Fruit fly (Drosophila melanogaster) whole organism, embryonic: ENCODE results near the gene Acp26Ab.
A peak's percentile ranks its signal among the peaks of the same experiment; 100 is the strongest.

Experiments
- Atf6 ChIP-seq: fragments of 200-800 bp; sonication (Bioruptor generic); IDR thresholded peaks from 2 replicates; pipeline ENCODE4 v1.3.6; 2022; ENCODE audit warnings: missing biosample characterization, missing genetic modification characterization
- BEAF-32 ChIP-seq: fragments of 200-800 bp; sonication (Bioruptor generic); optimal IDR thresholded peaks from 3 replicates; lab custom pipeline; 2017; ENCODE audit warnings: missing biosample characterization, missing genetic modification characterization, mild to moderate bottlenecking, moderate library complexity, missing genetic modification reagents
- CG10267 ChIP-seq: fragments of 200-800 bp; sonication (Bioruptor generic); optimal IDR thresholded peaks from 2 replicates; lab custom pipeline; 2018; ENCODE audit warnings: missing biosample characterization, mild to moderate bottlenecking, missing genetic modification characterization, moderate library complexity
- CG10543 ChIP-seq: fragments of 200-800 bp; sonication (Bioruptor generic); optimal IDR thresholded peaks from 3 replicates; lab custom pipeline; 2017; ENCODE audit warnings: missing biosample characterization, mild to moderate bottlenecking, missing genetic modification characterization, moderate library complexity
- CG11456 ChIP-seq: fragments of 200-800 bp; sonication (Bioruptor generic); IDR thresholded peaks from 3 replicates; pipeline ENCODE4 v1.3.6; 2022; ENCODE audit warnings: missing biosample characterization, missing genetic modification characterization
- CG15514 ChIP-seq: fragments of 200-800 bp; sonication (Bioruptor generic); optimal IDR thresholded peaks from 3 replicates; lab custom pipeline; 2017; ENCODE audit warnings: missing biosample characterization, missing genetic modification characterization, mild to moderate bottlenecking, moderate library complexity, missing genetic modification reagents
- CG15601 ChIP-seq: fragments of 200-800 bp; sonication (Bioruptor generic); optimal IDR thresholded peaks from 3 replicates; lab custom pipeline; 2019; ENCODE audit warnings: missing biosample characterization, mild to moderate bottlenecking, missing genetic modification characterization, moderate library complexity
- CG1603 ChIP-seq: fragments of 200-800 bp; sonication (Bioruptor generic); optimal IDR thresholded peaks from 2 replicates; lab custom pipeline; 2019; ENCODE audit warnings: missing biosample characterization, mild to moderate bottlenecking, missing genetic modification characterization, moderate library complexity
- CG17361 ChIP-seq: fragments of 200-800 bp; sonication (Bioruptor generic); IDR thresholded peaks from 3 replicates; pipeline ENCODE4 v1.3.6; 2022; ENCODE audit warnings: missing biosample characterization, missing genetic modification characterization
- CG2875 ChIP-seq: fragments of 200-800 bp; sonication (Bioruptor generic); optimal IDR thresholded peaks from 2 replicates; lab custom pipeline; 2017; ENCODE audit warnings: missing biosample characterization, mild to moderate bottlenecking, missing genetic modification characterization, missing genetic modification reagents
- CG3163 ChIP-seq: fragments of 200-800 bp; sonication (Bioruptor generic); optimal IDR thresholded peaks from 3 replicates; lab custom pipeline; 2016; ENCODE audit warnings: missing biosample characterization, missing genetic modification characterization
- CG33213 ChIP-seq: fragments of 200-800 bp; sonication (Bioruptor generic); optimal IDR thresholded peaks from 3 replicates; lab custom pipeline; 2016; ENCODE audit warnings: missing biosample characterization, missing genetic modification characterization
- CG6254 ChIP-seq: fragments of 200-800 bp; sonication (Bioruptor generic); optimal IDR thresholded peaks from 3 replicates; lab custom pipeline; 2017; ENCODE audit warnings: mild to moderate bottlenecking, missing biosample characterization, missing genetic modification reagents, missing genetic modification characterization
- CG6683 ChIP-seq: fragments of 200-800 bp; sonication (Bioruptor generic); optimal IDR thresholded peaks from 2 replicates; lab custom pipeline; 2017; ENCODE audit warnings: missing biosample characterization, mild to moderate bottlenecking, missing genetic modification characterization, missing genetic modification reagents
- CG8478 ChIP-seq: fragments of >200 bp; optimal IDR thresholded peaks from 2 replicates; lab custom pipeline; 2018
- CG9437 ChIP-seq: fragments of 200-800 bp; sonication (Bioruptor generic); optimal IDR thresholded peaks from 2 replicates; lab custom pipeline; 2018; ENCODE audit warnings: missing biosample characterization, mild to moderate bottlenecking, missing genetic modification characterization
- CG9727 ChIP-seq: fragments of 200-800 bp; sonication (Bioruptor generic); optimal IDR thresholded peaks from 3 replicates; lab custom pipeline; 2017; ENCODE audit warnings: missing biosample characterization, mild to moderate bottlenecking, missing genetic modification characterization
- CG9817 ChIP-seq: fragments of 200-800 bp; sonication (Bioruptor generic); optimal IDR thresholded peaks from 2 replicates; lab custom pipeline; 2018; ENCODE audit warnings: missing biosample characterization, mild to moderate bottlenecking, missing genetic modification characterization, moderate library complexity
- D19A ChIP-seq: fragments of 200-800 bp; optimal IDR thresholded peaks from 3 replicates; lab custom pipeline; 2019; ENCODE audit warnings: missing biosample characterization, mild to moderate bottlenecking, missing genetic modification characterization, moderate library complexity
- ERR ChIP-seq: fragments of 200-800 bp; sonication (Bioruptor generic); optimal IDR thresholded peaks from 2 replicates; lab custom pipeline; 2016; ENCODE audit warnings: missing biosample characterization, missing genetic modification characterization
- Elba2 ChIP-seq: fragments of 200-800 bp; sonication (Bioruptor generic); optimal IDR thresholded peaks from 3 replicates; lab custom pipeline; 2016; ENCODE audit warnings: missing biosample characterization, missing genetic modification characterization
- Fer1 ChIP-seq: fragments of 200-800 bp; sonication (Bioruptor generic); optimal IDR thresholded peaks from 2 replicates; lab custom pipeline; 2017; ENCODE audit warnings: missing biosample characterization, mild to moderate bottlenecking, missing genetic modification characterization
- Fer3 ChIP-seq: fragments of 200-800 bp; sonication (Bioruptor generic); optimal IDR thresholded peaks from 2 replicates; lab custom pipeline; 2018; ENCODE audit warnings: missing biosample characterization, mild to moderate bottlenecking, missing genetic modification characterization, moderate library complexity
- HHEX ChIP-seq: fragments of 200-800 bp; sonication (Bioruptor generic); optimal IDR thresholded peaks from 3 replicates; lab custom pipeline; 2017; ENCODE audit warnings: missing biosample characterization, mild to moderate bottlenecking, missing genetic modification characterization, missing genetic modification reagents
- Hr3 ChIP-seq: fragments of 200-800 bp; sonication (Bioruptor generic); optimal IDR thresholded peaks from 3 replicates; lab custom pipeline; 2016; ENCODE audit warnings: missing biosample characterization, missing genetic modification characterization
- Kr ChIP-seq: fragments of 200-800 bp; sonication (Bioruptor generic); optimal IDR thresholded peaks from 2 replicates; lab custom pipeline; 2017; ENCODE audit warnings: missing biosample characterization, mild to moderate bottlenecking, missing genetic modification characterization
- Ptx1 ChIP-seq: fragments of 200-800 bp; sonication (Bioruptor generic); IDR thresholded peaks from 2 replicates; pipeline ENCODE4 v1.3.6; 2022; ENCODE audit warnings: missing biosample characterization, missing genetic modification characterization
- Rx ChIP-seq: fragments of 200-800 bp; sonication (Bioruptor generic); IDR thresholded peaks from 2 replicates; pipeline ENCODE4 v1.3.6; 2022; ENCODE audit warnings: missing biosample characterization, missing genetic modification characterization
- Vsx1 ChIP-seq: fragments of 200-800 bp; sonication (Bioruptor generic); optimal IDR thresholded peaks from 2 replicates; lab custom pipeline; 2017; ENCODE audit warnings: missing biosample characterization, mild to moderate bottlenecking, missing genetic modification characterization, missing genetic modification reagents
- ab ChIP-seq: fragments of 200-800 bp; sonication (Bioruptor generic); optimal IDR thresholded peaks from 2 replicates; lab custom pipeline; 2016; ENCODE audit warnings: missing biosample characterization, missing genetic modification characterization
- bcd ChIP-seq: fragments of 200-800 bp; sonication (Bioruptor generic); optimal IDR thresholded peaks from 2 replicates; lab custom pipeline; 2017; ENCODE audit warnings: missing biosample characterization, mild to moderate bottlenecking, missing genetic modification characterization
- cg ChIP-seq: fragments of 200-800 bp; sonication (Bioruptor generic); optimal IDR thresholded peaks from 3 replicates; lab custom pipeline; 2019; ENCODE audit warnings: missing biosample characterization, mild to moderate bottlenecking, missing genetic modification characterization, moderate library complexity
- da ChIP-seq: fragments of 200-800 bp; sonication (Bioruptor generic); optimal IDR thresholded peaks from 2 replicates; lab custom pipeline; 2016; ENCODE audit warnings: missing biosample characterization, missing genetic modification characterization
- danr ChIP-seq: fragments of 200-800 bp; sonication (Bioruptor generic); IDR thresholded peaks from 2 replicates; pipeline ENCODE4 v1.3.6; 2022; ENCODE audit warnings: missing biosample characterization, missing genetic modification characterization
- fd64A ChIP-seq: fragments of 200-800 bp; sonication (Bioruptor generic); optimal IDR thresholded peaks from 3 replicates; lab custom pipeline; 2018; ENCODE audit warnings: missing biosample characterization, mild to moderate bottlenecking, missing genetic modification characterization
- fd96Cb ChIP-seq: fragments of 200-800 bp; sonication (Bioruptor generic); optimal IDR thresholded peaks from 2 replicates; lab custom pipeline; 2018; ENCODE audit warnings: missing biosample characterization, mild to moderate bottlenecking, missing genetic modification characterization, moderate library complexity
- gfzf ChIP-seq: fragments of 200-800 bp; sonication (Bioruptor generic); optimal IDR thresholded peaks from 2 replicates; lab custom pipeline; 2016; ENCODE audit warnings: missing biosample characterization, mild to moderate bottlenecking, missing genetic modification characterization, moderate library complexity
- jigr1 ChIP-seq: fragments of 200-800 bp; sonication (Bioruptor generic); IDR thresholded peaks from 3 replicates; pipeline ENCODE4 v1.3.6; 2022; ENCODE audit warnings: missing biosample characterization, missing genetic modification characterization
- ken ChIP-seq: fragments of 200-800 bp; sonication (Bioruptor generic); IDR thresholded peaks from 3 replicates; pipeline ENCODE4 v1.3.6; 2022; ENCODE audit warnings: missing biosample characterization, missing genetic modification characterization
- klu ChIP-seq: fragments of 200-800 bp; sonication (Bioruptor generic); IDR thresholded peaks from 2 replicates; pipeline ENCODE4 v1.3.6; 2022; ENCODE audit warnings: missing biosample characterization, missing genetic modification characterization
- nom ChIP-seq: fragments of 200-800 bp; sonication (Bioruptor generic); optimal IDR thresholded peaks from 2 replicates; lab custom pipeline; 2017; ENCODE audit warnings: missing biosample characterization, missing genetic modification characterization, mild to moderate bottlenecking, moderate library complexity, missing genetic modification reagents
- pho ChIP-seq: fragments of 200-800 bp; sonication (Bioruptor generic); optimal IDR thresholded peaks from 2 replicates; lab custom pipeline; 2016; ENCODE audit warnings: missing biosample characterization, missing genetic modification characterization
- ranshi ChIP-seq: fragments of 200-800 bp; sonication (Bioruptor generic); IDR thresholded peaks from 2 replicates; pipeline ENCODE4 v1.3.6; 2022; ENCODE audit warnings: missing biosample characterization, missing genetic modification characterization
- schlank ChIP-seq: fragments of 200-800 bp; sonication (Bioruptor generic); optimal IDR thresholded peaks from 2 replicates; lab custom pipeline; 2018; ENCODE audit warnings: missing biosample characterization, mild to moderate bottlenecking, missing genetic modification characterization
- sim ChIP-seq: fragments of 200-800 bp; sonication (Bioruptor generic); IDR thresholded peaks from 2 replicates; pipeline ENCODE4 v1.3.6; 2022; ENCODE audit warnings: missing biosample characterization, missing genetic modification characterization
- sisA ChIP-seq: fragments of 200-800 bp; sonication (Bioruptor generic); IDR thresholded peaks from 2 replicates; pipeline ENCODE4 v1.3.6; 2022; ENCODE audit warnings: missing biosample characterization, missing genetic modification characterization
- slp2 ChIP-seq: fragments of 200-800 bp; sonication (Bioruptor generic); optimal IDR thresholded peaks from 2 replicates; lab custom pipeline; 2016; ENCODE audit warnings: missing biosample characterization, missing genetic modification characterization
- ttk ChIP-seq: fragments of 200-800 bp; sonication (Bioruptor generic); IDR thresholded peaks from 2 replicates; pipeline ENCODE4 v2.1.2; 2022; ENCODE audit warnings: missing biosample characterization, missing genetic modification characterization
- tx ChIP-seq: fragments of 200-800 bp; sonication (Bioruptor generic); optimal IDR thresholded peaks from 2 replicates; lab custom pipeline; 2016; ENCODE audit warnings: missing biosample characterization, missing genetic modification characterization
- zen ChIP-seq: fragments of 200-800 bp; sonication (Bioruptor generic); optimal IDR thresholded peaks from 3 replicates; lab custom pipeline; 2018; ENCODE audit warnings: missing biosample characterization, mild to moderate bottlenecking, missing genetic modification characterization, moderate library complexity
- zfh2 ChIP-seq: fragments of 200-800 bp; sonication (Bioruptor generic); optimal IDR thresholded peaks from 2 replicates; lab custom pipeline; 2016; ENCODE audit warnings: missing biosample characterization, missing genetic modification characterization

Gene Acp26Ab

dm6 chr2L:5876474-5877067, 16.1 kb downstream of the Acp26Ab start (continued):
- TF ChIP-seq pho (GFP tag; lab: Kevin White, UChicago), result no peak
- no peak for TF ChIP-seq BEAF-32
- TF ChIP-seq CG17361, result no peak
- no peak for TF ChIP-seq zfh2
- TF ChIP-seq ranshi (GFP tag; lab: Robert Waterston, UW), result 0 out of 2 replicates have a peak, but pooled peaks have one; percentile 17
- TF ChIP-seq nom (GFP tag; lab: Kevin White, UChicago), result no peak
- TF ChIP-seq ken (GFP tag; lab: Robert Waterston, UW), result no peak
- peak; percentile 10 for TF ChIP-seq CG33213 (GFP tag; lab: Kevin White, UChicago)
- TF ChIP-seq Vsx1 (GFP tag; lab: Kevin White, UChicago), result peak; percentile 56
- TF ChIP-seq Kr (GFP tag; lab: Kevin White, UChicago), result peak; percentile 13
- TF ChIP-seq CG11456 (GFP tag; lab: Robert Waterston, UW), result no peak
- peak; percentile 41; the same call in 1 of the 2 replicates for TF ChIP-seq Atf6 (GFP tag; lab: Robert Waterston, UW)
- no peak for TF ChIP-seq CG8478 (lab: Kevin White, UChicago)
- TF ChIP-seq fd64A (GFP tag; lab: Kevin White, UChicago), result peak; percentile 7
- no peak for TF ChIP-seq Rx (GFP tag; lab: Robert Waterston, UW)
- peak; percentile 11 for TF ChIP-seq CG6683 (GFP tag; lab: Kevin White, UChicago)
- TF ChIP-seq CG6254, result no peak
- TF ChIP-seq ERR (GFP tag; lab: Kevin White, UChicago), result no peak
- TF ChIP-seq tx (GFP tag; lab: Kevin White, UChicago), result no peak
- peak; percentile 60 for TF ChIP-seq Fer3 (tag; lab: Kevin White, UChicago)
- TF ChIP-seq gfzf, result no peak
- no peak for TF ChIP-seq klu (GFP tag; lab: Robert Waterston, UW)
- TF ChIP-seq Fer1, result peak; percentile 75
- no peak for TF ChIP-seq D19A (tag; lab: Kevin White, UChicago)
- TF ChIP-seq cg, result no peak
- TF ChIP-seq HHEX (GFP tag; lab: Kevin White, UChicago), result peak; percentile 60
- TF ChIP-seq jigr1 (GFP tag; lab: Robert Waterston, UW), result no peak
- no peak for TF ChIP-seq Elba2
- TF ChIP-seq sisA, result no peak
- no peak for TF ChIP-seq slp2 (GFP tag; lab: Kevin White, UChicago)
- no peak for TF ChIP-seq ttk (GFP tag; lab: Robert Waterston, UW)
- TF ChIP-seq Ptx1 (GFP tag; lab: Robert Waterston, UW), result no peak
- peak; percentile 1 for TF ChIP-seq CG2875 (GFP tag; lab: Kevin White, UChicago)
- TF ChIP-seq CG15601, result no peak
- TF ChIP-seq sim (GFP tag; lab: Robert Waterston, UW), result no peak
- TF ChIP-seq CG9817 (tag; lab: Kevin White, UChicago), result peak; percentile 57
- no peak for TF ChIP-seq danr (GFP tag; lab: Robert Waterston, UW)
- peak; percentile 11 for TF ChIP-seq CG1603 (tag; lab: Kevin White, UChicago)
- no peak for TF ChIP-seq fd96Cb (tag; lab: Kevin White, UChicago)
- no peak for TF ChIP-seq ab
- no peak for TF ChIP-seq Hr3
- peak; percentile 63 for TF ChIP-seq CG10543
- no peak for TF ChIP-seq CG3163 (GFP tag; lab: Kevin White, UChicago)
- peak; percentile 25 for TF ChIP-seq bcd (GFP tag; lab: Kevin White, UChicago)
- no peak for TF ChIP-seq CG9437 (GFP tag; lab: Kevin White, UChicago)
- TF ChIP-seq CG9727 (GFP tag; lab: Kevin White, UChicago), result peak; percentile 38
- no peak for TF ChIP-seq zen (tag; lab: Kevin White, UChicago)
- no peak for TF ChIP-seq da (GFP tag; lab: Kevin White, UChicago)
- TF ChIP-seq CG10267, result no peak
- peak; percentile 66 for TF ChIP-seq schlank (tag; lab: Kevin White, UChicago)
- peak; percentile 60 for TF ChIP-seq CG15514 (GFP tag; lab: Kevin White, UChicago)
